Worm (Caenorhabditis elegans): Measurements from ENCODE around the gene best-22.

Gene best-22

ce11 chrIV:12349639-12350038, at the start of gene best-22:
Gene best-22 (plus strand): TSS chrIV:12349939.
- TF ChIP-seq nhr-2 (tag; optimal IDR thresholded peaks at IDR 0.05) (no peak), elt-3 (tag; optimal IDR thresholded peaks at IDR 0.05) (no peak), tbx-8 (GFP tag; optimal IDR thresholded peaks at IDR 0.05) (no peak), mls-2 (tag; optimal IDR thresholded peaks at IDR 0.05) (no peak), sem-2 (GFP tag; optimal IDR thresholded peaks at IDR 0.05) (no peak), lin-32 (GFP tag; optimal IDR thresholded peaks at IDR 0.05) (no peak), unc-39 (tag; optimal IDR thresholded peaks at IDR 0.05) (no peak), ceh-43 (GFP tag; optimal IDR thresholded peaks at IDR 0.05) (no peak), drap-1 (GFP tag; optimal IDR thresholded peaks at IDR 0.05) (no peak), mab-5 (tag; optimal IDR thresholded peaks at IDR 0.05) (no peak), nhr-237 (tag; optimal IDR thresholded peaks at IDR 0.05) (no peak), hlh-1 (tag; optimal IDR thresholded peaks at IDR 0.05) (no peak), nhr-28 (tag; optimal IDR thresholded peaks at IDR 0.05) (no peak), ces-1 (GFP tag; optimal IDR thresholded peaks at IDR 0.05) (no peak), unc-62 (GFP tag; optimal IDR thresholded peaks at IDR 0.05) (no peak), blmp-1 (tag; optimal IDR thresholded peaks at IDR 0.05) (no peak), nhr-12 (tag; optimal IDR thresholded peaks at IDR 0.05) (no peak), zip-8 (tag; optimal IDR thresholded peaks at IDR 0.05) (no peak)

ce11 chrIV:12301161-12301560, 48.6 kb upstream of the best-22 start, which contains the start of gene oac-59:
Gene oac-59 (minus strand): TSS chrIV:12301261.
- TF ChIP-seq drap-1 (GFP tag; optimal IDR thresholded peaks at IDR 0.05) (no peak), unc-120 (tag; optimal IDR thresholded peaks at IDR 0.05; ENCODE audit: poor library complexity, severe bottlenecking) (no peak), sem-2 (GFP tag; optimal IDR thresholded peaks at IDR 0.05) (no peak), mls-2 (tag; optimal IDR thresholded peaks at IDR 0.05) (no peak), nhr-76 (tag; optimal IDR thresholded peaks at IDR 0.05) (no peak), M03D4.4 (tag; optimal IDR thresholded peaks at IDR 0.05) (no peak), nhr-237 (tag; optimal IDR thresholded peaks at IDR 0.05) (no peak), mab-5 (tag; optimal IDR thresholded peaks at IDR 0.05) (no peak), ham-2 (GFP tag; optimal IDR thresholded peaks at IDR 0.05) (no peak), nhr-28 (tag; optimal IDR thresholded peaks at IDR 0.05) (no peak), bed-3 (GFP tag; optimal IDR thresholded peaks at IDR 0.05) (no peak), unc-39 (tag; optimal IDR thresholded peaks at IDR 0.05) (no peak), mep-1 (tag; optimal IDR thresholded peaks at IDR 0.05) (no peak), nhr-2 (tag; optimal IDR thresholded peaks at IDR 0.05) (no peak)

ce11 chrIV:12302885-12303284, 46.9 kb upstream of the best-22 start:
- TF ChIP-seq zip-8 (tag; optimal IDR thresholded peaks at IDR 0.05) (no peak), ztf-11 (tag; optimal IDR thresholded peaks at IDR 0.05) (no peak), sem-2 (GFP tag; optimal IDR thresholded peaks at IDR 0.05) (no peak), ceh-83 (GFP tag; optimal IDR thresholded peaks at IDR 0.05) (no peak)

- TF ChIP-seq ceh-39 (tag; optimal IDR thresholded peaks at IDR 0.05) (no peak), tbx-8 (GFP tag; optimal IDR thresholded peaks at IDR 0.05) (no peak), mab-5 (tag; optimal IDR thresholded peaks at IDR 0.05) (no peak), unc-39 (tag; optimal IDR thresholded peaks at IDR 0.05) (no peak), bed-3 (GFP tag; optimal IDR thresholded peaks at IDR 0.05) (no peak), unc-120 (tag; optimal IDR thresholded peaks at IDR 0.05; ENCODE audit: poor library complexity, severe bottlenecking) (no peak), unc-62 (GFP tag; optimal IDR thresholded peaks at IDR 0.05) (no peak)
Observed at ce11 chrIV:12304750-12305149, 45.0 kb upstream of the best-22 start.

ce11 chrIV:12305956-12306355, 43.8 kb upstream of the best-22 start:
- TF ChIP-seq tbx-8 (GFP tag; optimal IDR thresholded peaks at IDR 0.05) (no peak), sem-2 (GFP tag; optimal IDR thresholded peaks at IDR 0.05) (no peak), ztf-11 (tag; optimal IDR thresholded peaks at IDR 0.05) (no peak)

ce11 chrIV:12307720-12308119, 42.0 kb upstream of the best-22 start, which contains the start of gene oac-57:
Gene oac-57 (minus strand): TSS chrIV:12307820.
- TF ChIP-seq nhr-28 (tag; optimal IDR thresholded peaks at IDR 0.05) (no peak), bed-3 (GFP tag; optimal IDR thresholded peaks at IDR 0.05) (no peak), tbx-8 (GFP tag; optimal IDR thresholded peaks at IDR 0.05) (no peak), sem-2 (GFP tag; optimal IDR thresholded peaks at IDR 0.05) (no peak), elt-1 (tag; optimal IDR thresholded peaks at IDR 0.05; ENCODE audit: borderline replicate concordance, insufficient read depth) (no peak), zip-8 (tag; optimal IDR thresholded peaks at IDR 0.05) (no peak), lsy-2 (tag; optimal IDR thresholded peaks at IDR 0.05) (no peak), ceh-43 (GFP tag; optimal IDR thresholded peaks at IDR 0.05) (no peak), unc-120 (tag; optimal IDR thresholded peaks at IDR 0.05; ENCODE audit: poor library complexity, severe bottlenecking) (no peak), elt-3 (tag; optimal IDR thresholded peaks at IDR 0.05) (no peak)
